Worm (Caenorhabditis elegans) whole organism, L4 larva: Measurements from ENCODE around the gene oac-20.

ENCODE experiments used
- R02D3.7 ChIP-seq: fragments of 150-350 bp; sonication (generic microtip); optimal IDR thresholded peaks from 3 replicates; lab custom pipeline; 2014; ENCODE audit warnings: missing biosample characterization, missing genetic modification characterization
- ZK546.5 ChIP-seq, 2 experiments: sonication (generic microtip); optimal IDR thresholded peaks; 2 replicates each; lab custom pipeline; 2017; ENCODE audit warnings: missing biosample characterization in 2 of 2, missing genetic modification characterization in 2 of 2
- dmd-6 ChIP-seq: fragments of 200-800 bp; sonication (Bioruptor generic); IDR thresholded peaks from 2 replicates; pipeline ENCODE4 v1.3.6; 2022; ENCODE audit warnings: missing genetic modification reagents, missing genetic modification characterization, missing compliant biosample characterization
- egl-27 ChIP-seq: sonication (generic microtip); optimal IDR thresholded peaks from 3 replicates; lab custom pipeline; 2017; ENCODE audit warnings: missing biosample characterization, missing genetic modification reagents, missing genetic modification characterization
- mep-1 ChIP-seq: fragments of 150-350 bp; sonication (generic microtip); optimal IDR thresholded peaks from 3 replicates; lab custom pipeline; 2014; ENCODE audit warnings: missing biosample characterization, missing genetic modification characterization
- skn-1 ChIP-seq: fragments of 150-350 bp; optimal IDR thresholded peaks from 2 replicates; lab custom pipeline; 2014; ENCODE audit warnings: missing biosample characterization, missing genetic modification characterization
- zag-1 ChIP-seq: fragments of 150-350 bp; optimal IDR thresholded peaks from 2 replicates; lab custom pipeline; 2014; ENCODE audit warnings: missing biosample characterization, missing genetic modification characterization

DNA sequence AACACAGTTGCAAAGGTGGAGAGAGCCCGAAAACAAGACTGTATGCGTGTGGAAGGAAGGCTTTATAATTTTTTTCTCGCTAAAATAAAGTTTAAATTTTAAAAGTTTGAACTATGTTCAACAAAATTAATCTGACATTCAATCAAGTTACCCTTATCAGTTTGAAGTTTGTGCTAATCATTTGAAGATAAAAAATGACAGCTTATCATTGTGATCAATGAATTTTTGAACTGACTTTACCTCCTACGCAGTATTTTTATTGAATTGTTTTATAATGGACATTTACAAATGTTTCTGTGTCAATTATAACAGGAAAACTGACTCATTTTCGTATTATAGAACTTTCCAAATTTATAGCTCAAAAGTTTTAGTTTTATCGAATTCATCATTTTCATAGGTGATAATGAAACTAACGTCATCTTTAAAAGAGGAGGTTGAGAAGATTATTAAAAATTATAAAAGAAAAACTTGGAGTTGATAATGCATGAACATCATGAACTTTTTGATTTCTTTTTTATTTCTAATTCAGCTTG is at the start of gene oac-20:
- TF ChIP-seq ZK546.5 (tag; optimal IDR thresholded peaks at IDR 0.05; lab: Kevin White, UChicago) (no peak), skn-1 (tag; lab: Kevin White, UChicago) (no peak), zag-1 (tag; lab: Kevin White, UChicago) (no peak), egl-27 (tag; lab: Kevin White, UChicago) (no peak), dmd-6 (peak; percentile 96), R02D3.7 (tag; lab: Kevin White, UChicago) (no peak), mep-1 (tag; lab: Kevin White, UChicago) (no peak)
